Worm (Caenorhabditis elegans) whole organism, L4 larva: ENCODE data around the gene K08F9.3.

ENCODE experiments used
- dmd-8 ChIP-seq: fragments of 200-800 bp; sonication (Bioruptor generic); IDR thresholded peaks from 2 replicates; pipeline ENCODE4 v1.3.6; 2022; ENCODE audit warnings: missing genetic modification characterization, missing compliant biosample characterization
- lin-38 ChIP-seq: fragments of 200-800 bp; sonication (Bioruptor generic); IDR thresholded peaks from 2 replicates; pipeline ENCODE4 v1.3.6; 2022; ENCODE audit warnings: missing genetic modification reagents, missing genetic modification characterization, missing compliant biosample characterization
- madf-9 ChIP-seq: fragments of 200-800 bp; sonication (Bioruptor generic); conservative IDR thresholded peaks from 2 replicates; pipeline ENCODE4 v1.3.6; 2022; ENCODE audit warnings: missing genetic modification reagents, missing genetic modification characterization, missing compliant biosample characterization
- mdl-1 ChIP-seq, 2 experiments: fragments of 150-350 bp in 1 of 2; sonication (generic microtip) in 1 of 2; optimal IDR thresholded peaks; 2 replicates each; lab custom pipeline; 2014 to 2017; ENCODE audit warnings: missing biosample characterization in 2 of 2, missing genetic modification characterization in 2 of 2
- nhr-76 ChIP-seq: fragments of 150-350 bp; optimal IDR thresholded peaks from 2 replicates; lab custom pipeline; 2014; ENCODE audit warnings: missing biosample characterization, missing genetic modification characterization
- pqm-1 ChIP-seq: sonication (generic microtip); optimal IDR thresholded peaks from 2 replicates; lab custom pipeline; 2017; ENCODE audit warnings: missing biosample characterization, missing genetic modification characterization
- unc-39 ChIP-seq: sonication (generic microtip); optimal IDR thresholded peaks from 2 replicates; lab custom pipeline; 2017; ENCODE audit warnings: missing biosample characterization, missing genetic modification characterization

ce11 chrV:15132423-15132822 is 7.9 kb upstream of the K08F9.3 start, which contains the start of gene str-171:
- TF ChIP-seq mdl-1 (tag; optimal IDR thresholded peaks at IDR 0.05; lab: Kevin White, UChicago) = no peak
- TF ChIP-seq unc-39 (tag; lab: Kevin White, UChicago) = no peak
- no peak for TF ChIP-seq lin-38
- no peak for TF ChIP-seq pqm-1 (tag; lab: Kevin White, UChicago)
- TF ChIP-seq nhr-76 = no peak
- TF ChIP-seq madf-9 (GFP tag; lab: Robert Waterston, UW) = no peak
- no peak for TF ChIP-seq dmd-8 (GFP tag; lab: Robert Waterston, UW)
